Fruit fly (Drosophila melanogaster) whole organism: Measurements from ENCODE around the gene synr.

Experiments used
- CG8478 ChIP-seq: fragments of >200 bp; optimal IDR thresholded peaks from 2 replicates; lab custom pipeline; 2018; ENCODE audit warnings: inconsistent platforms
- Dll ChIP-seq: fragments of >200 bp; optimal IDR thresholded peaks from 2 replicates; lab custom pipeline; 2017
- EcR ChIP-seq, 2 experiments: fragments of >200 bp; optimal IDR thresholded peaks; 2 replicates each; lab custom pipeline; 2017; ENCODE audit warnings: missing biosample characterization in 2 of 2, missing genetic modification characterization in 2 of 2, missing genetic modification reagents in 2 of 2
- pan ChIP-seq: fragments of >200 bp; optimal IDR thresholded peaks from 2 replicates; lab custom pipeline; 2017
- psq ChIP-seq: fragments of >200 bp; optimal IDR thresholded peaks from 2 replicates; lab custom pipeline; 2017
- usp ChIP-seq: fragments of >200 bp; optimal IDR thresholded peaks from 2 replicates; lab custom pipeline; 2017; ENCODE audit warnings: missing biosample characterization, missing genetic modification characterization, mixed read lengths

synr gene

dm6 chr2L:4942257-4942792 is at the start of gene synr:
TSS of gene synr (plus strand) at chr2L:4942742.
- TF ChIP-seq psq (lab: Kevin White, UChicago) (no peak), pan (no peak), CG8478 (lab: Kevin White, UChicago) (no peak), Dll (no peak), EcR (GFP tag; optimal IDR thresholded peaks at IDR 0.05; lab: Kevin White, UChicago) (no peak), usp (GFP tag; lab: Kevin White, UChicago) (no peak)

dm6 chr2L:4893612-4894011 is 48.9 kb upstream of the synr start:
- TF ChIP-seq usp (GFP tag; lab: Kevin White, UChicago) = no peak
- no peak for TF ChIP-seq CG8478 (lab: Kevin White, UChicago)
- no peak for TF ChIP-seq psq (lab: Kevin White, UChicago)
- TF ChIP-seq pan = no peak
- TF ChIP-seq EcR (GFP tag; optimal IDR thresholded peaks at IDR 0.05; lab: Kevin White, UChicago) = no peak

- TF ChIP-seq psq (lab: Kevin White, UChicago) (no peak), usp (GFP tag; lab: Kevin White, UChicago) (no peak), pan (no peak), CG8478 (lab: Kevin White, UChicago) (no peak), Dll (no peak), EcR (GFP tag; optimal IDR thresholded peaks at IDR 0.05; lab: Kevin White, UChicago) (no peak)
These were observed 46.6 kb upstream of the synr start for dm6 chr2L:4895902-4896301.

dm6 chr2L:4896484-4897205 is 45.9 kb upstream of the synr start:
- TF ChIP-seq pan (no peak), psq (lab: Kevin White, UChicago) (no peak), EcR (GFP tag; optimal IDR thresholded peaks at IDR 0.05; lab: Kevin White, UChicago) (no peak), CG8478 (lab: Kevin White, UChicago) (no peak), Dll (no peak), usp (GFP tag; lab: Kevin White, UChicago) (no peak)

DNA sequence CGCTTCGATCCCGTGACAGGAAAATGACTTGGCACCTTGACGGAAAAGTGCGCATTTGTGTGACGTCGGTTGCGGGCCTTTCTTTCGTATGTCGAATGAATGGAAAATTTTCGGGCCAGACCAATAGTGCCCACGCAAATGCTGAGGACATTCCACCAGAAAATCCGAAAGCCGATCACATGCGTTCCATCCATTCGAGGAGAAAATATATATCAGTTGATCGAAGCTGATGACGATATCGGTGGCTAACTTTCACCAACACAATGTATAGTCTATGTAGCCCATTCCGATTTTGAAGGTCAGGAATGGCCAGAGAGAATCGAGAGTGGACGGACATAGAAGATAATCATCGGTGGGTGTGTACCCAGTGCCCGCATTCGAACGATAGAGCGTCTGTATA is 44.4 kb upstream of the synr start:
- TF ChIP-seq usp (GFP tag; lab: Kevin White, UChicago) (no peak), CG8478 (lab: Kevin White, UChicago) (no peak), Dll (no peak), EcR (GFP tag; optimal IDR thresholded peaks at IDR 0.05; lab: Kevin White, UChicago) (no peak), psq (lab: Kevin White, UChicago) (no peak), pan (no peak)

dm6 chr2L:4899599-4900559 is 42.7 kb upstream of the synr start:
- TF ChIP-seq psq (lab: Kevin White, UChicago) = no peak
- TF ChIP-seq Dll = no peak
- TF ChIP-seq usp (GFP tag; lab: Kevin White, UChicago) = no peak
- no peak for TF ChIP-seq CG8478 (lab: Kevin White, UChicago)
- no peak for TF ChIP-seq pan
- no peak for TF ChIP-seq EcR (GFP tag; optimal IDR thresholded peaks at IDR 0.05; lab: Kevin White, UChicago)

DNA sequence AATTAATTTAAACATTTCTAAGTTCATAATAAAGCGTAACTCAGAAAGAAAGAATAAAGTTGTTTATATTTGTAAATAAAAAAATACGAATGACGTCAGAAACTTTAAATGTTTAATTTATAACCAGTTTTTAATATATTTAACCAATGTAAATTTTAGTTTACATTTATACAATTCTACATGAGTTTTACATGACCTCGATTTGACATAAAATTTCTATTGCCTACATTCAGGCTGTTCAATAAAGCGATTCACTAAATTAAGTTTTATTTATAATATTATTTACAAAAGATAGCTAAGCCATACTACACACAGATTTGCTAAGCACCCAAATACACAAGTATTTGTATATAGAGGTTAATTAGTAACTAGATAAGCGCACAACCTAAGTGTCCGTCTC is 38.7 kb upstream of the synr start:
- TF ChIP-seq pan (no peak), Dll (no peak), psq (lab: Kevin White, UChicago) (no peak), usp (GFP tag; lab: Kevin White, UChicago) (no peak)

DNA sequence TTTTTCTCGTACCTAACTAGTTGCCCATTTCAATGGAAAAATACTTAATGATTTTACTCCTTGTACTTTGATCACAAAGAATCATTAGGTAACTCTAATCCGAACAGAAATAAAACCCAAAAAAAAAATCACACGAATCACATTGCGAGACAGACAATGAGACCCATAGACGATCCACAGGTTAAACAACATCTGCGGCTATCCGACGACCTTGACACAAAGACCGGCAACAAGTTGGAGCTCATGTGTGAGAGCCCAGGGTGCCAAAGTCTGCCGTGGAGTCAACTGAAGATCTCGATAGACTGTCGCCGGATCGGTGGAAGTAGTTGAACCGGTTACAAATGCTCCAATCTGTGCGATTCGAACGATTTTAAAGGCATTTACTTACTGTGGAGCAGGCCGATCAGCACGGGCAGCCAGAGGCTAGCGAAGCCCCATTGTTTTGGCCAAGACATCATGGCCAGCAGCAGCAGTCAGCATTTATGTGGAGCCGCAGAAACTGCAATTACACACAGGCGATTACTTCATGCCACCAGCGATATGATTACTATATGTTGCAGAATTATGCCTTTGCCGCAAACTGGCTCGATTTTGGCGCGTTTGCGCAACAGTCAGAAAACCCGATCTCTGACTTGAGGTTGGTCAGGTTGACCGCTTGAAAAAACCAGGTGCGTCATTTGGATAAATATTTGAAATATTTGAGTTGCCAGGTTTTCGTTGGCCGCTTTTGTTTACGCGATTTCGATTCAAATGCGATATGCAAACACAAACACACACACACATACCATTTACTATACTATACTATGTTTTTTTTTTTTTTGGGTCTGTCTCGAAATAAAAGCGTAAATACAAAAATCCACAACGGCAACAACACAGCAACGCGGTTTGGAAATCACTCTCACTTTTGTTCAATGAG is 36.9 kb upstream of the synr start:
- TF ChIP-seq psq (lab: Kevin White, UChicago) (no peak), pan (no peak), usp (GFP tag; lab: Kevin White, UChicago) (no peak), EcR (GFP tag; optimal IDR thresholded peaks at IDR 0.05; lab: Kevin White, UChicago) (no peak), Dll (no peak), CG8478 (lab: Kevin White, UChicago) (no peak)

dm6 chr2L:4906546-4907250 is 35.8 kb upstream of the synr start, which contains the start of gene snsl:
TSS of gene snsl (minus strand) at chr2L:4906762.
- TF ChIP-seq Dll = no peak
- TF ChIP-seq usp (GFP tag; lab: Kevin White, UChicago) = no peak
- no peak for TF ChIP-seq CG8478 (lab: Kevin White, UChicago)
- no peak for TF ChIP-seq EcR (GFP tag; optimal IDR thresholded peaks at IDR 0.05; lab: Kevin White, UChicago)
- no peak for TF ChIP-seq psq (lab: Kevin White, UChicago)
- TF ChIP-seq pan = no peak

DNA sequence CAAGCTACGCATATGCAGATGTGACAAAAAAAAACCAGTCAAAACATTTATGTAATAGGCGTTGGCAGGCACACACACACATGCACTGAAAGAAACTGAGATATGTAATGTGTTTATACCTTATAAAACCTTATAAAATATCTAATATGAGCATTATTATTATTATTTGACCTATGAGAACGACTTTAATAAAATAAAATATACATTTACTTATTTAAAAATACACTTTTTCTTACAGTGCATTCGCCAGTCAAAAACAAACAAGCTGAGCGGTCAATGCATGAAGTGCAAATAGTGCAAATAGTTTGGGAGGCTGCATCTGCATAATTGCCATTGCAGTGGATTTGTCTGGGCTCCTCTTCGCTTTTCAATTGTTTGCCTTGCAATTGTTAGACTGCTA is 34.6 kb upstream of the synr start:
- TF ChIP-seq Dll (no peak), CG8478 (lab: Kevin White, UChicago) (no peak), pan (no peak), usp (GFP tag; lab: Kevin White, UChicago) (no peak), EcR (GFP tag; optimal IDR thresholded peaks at IDR 0.05; lab: Kevin White, UChicago) (no peak), psq (lab: Kevin White, UChicago) (no peak)
